Worm (Caenorhabditis elegans): ENCODE data around the gene cdh-4.

Gene cdh-4

DNA sequence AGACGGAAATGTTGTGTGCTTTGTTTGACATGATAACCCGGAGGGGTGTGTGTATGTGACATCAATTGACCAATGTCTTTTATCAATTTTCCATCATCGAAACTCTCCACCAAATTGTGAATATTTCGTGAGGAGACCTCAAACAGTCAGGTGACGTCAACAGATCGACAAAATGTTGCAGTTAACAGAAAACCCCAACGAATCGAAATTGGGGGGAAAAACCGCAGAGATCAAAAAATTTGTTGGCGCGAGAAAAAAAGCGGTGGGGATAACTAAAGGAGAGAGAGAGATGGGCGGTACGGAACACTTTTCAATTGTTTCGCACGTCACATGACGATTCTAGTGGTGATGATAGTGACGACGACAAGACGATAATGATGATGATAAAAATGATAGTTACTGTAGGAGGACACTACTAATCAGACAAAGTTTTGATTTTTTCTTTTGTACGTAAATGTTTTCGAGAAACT, 25.6 kb upstream of the cdh-4 start:
- TF ChIP-seq flt-1 (GFP tag; IDR thresholded peaks at IDR 0.05), result no peak

DNA sequence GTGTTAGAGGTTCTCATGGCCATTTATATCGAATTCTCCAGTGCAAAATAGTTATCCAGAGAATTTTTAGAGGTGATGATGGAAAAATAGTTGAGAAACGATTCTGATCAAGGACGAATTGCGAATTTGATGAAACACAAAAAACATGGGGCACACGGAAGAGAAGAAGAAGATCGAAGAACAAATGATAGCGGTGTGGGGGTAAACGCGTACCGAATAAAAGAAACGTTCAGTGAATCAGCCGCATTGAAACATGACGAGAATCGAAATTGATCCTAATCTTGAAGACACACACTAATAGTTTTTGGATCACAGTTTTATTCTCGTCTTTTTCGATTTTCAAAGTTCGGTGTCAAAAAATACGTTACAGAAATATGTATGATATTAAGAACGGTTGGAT, 24.9 kb upstream of the cdh-4 start:
- TF ChIP-seq ceh-13 (GFP tag; optimal IDR thresholded peaks at IDR 0.05) (no peak), scrt-1 (GFP tag; IDR thresholded peaks at IDR 0.05) (no peak), hnd-1 (tag; optimal IDR thresholded peaks at IDR 0.05) (no peak), pes-1 (GFP tag; IDR thresholded peaks at IDR 0.05) (no peak), hmbx-1 (tag; optimal IDR thresholded peaks at IDR 0.05) (no peak), tbx-37 (GFP tag; conservative IDR thresholded peaks at IDR 0.05) (no peak), ama-1 (optimal IDR thresholded peaks at IDR 0.05) (no peak), sea-1 (GFP tag; conservative IDR thresholded peaks at IDR 0.05) (no peak), flt-1 (GFP tag; IDR thresholded peaks at IDR 0.05) (no peak), tra-4 (tag; optimal IDR thresholded peaks at IDR 0.05) (no peak), aly-1 (tag; optimal IDR thresholded peaks at IDR 0.05) (no peak), F13C5.2 (tag; optimal IDR thresholded peaks at IDR 0.05) (no peak), hmg-4 (GFP tag; optimal IDR thresholded peaks at IDR 0.05) (no peak), B0310.2 (tag; optimal IDR thresholded peaks at IDR 0.05) (no peak), tbx-11 (GFP tag; IDR thresholded peaks at IDR 0.05) (no peak), ets-7 (tag; optimal IDR thresholded peaks at IDR 0.05) (no peak), ceh-36 (tag; optimal IDR thresholded peaks at IDR 0.05) (no peak)

DNA sequence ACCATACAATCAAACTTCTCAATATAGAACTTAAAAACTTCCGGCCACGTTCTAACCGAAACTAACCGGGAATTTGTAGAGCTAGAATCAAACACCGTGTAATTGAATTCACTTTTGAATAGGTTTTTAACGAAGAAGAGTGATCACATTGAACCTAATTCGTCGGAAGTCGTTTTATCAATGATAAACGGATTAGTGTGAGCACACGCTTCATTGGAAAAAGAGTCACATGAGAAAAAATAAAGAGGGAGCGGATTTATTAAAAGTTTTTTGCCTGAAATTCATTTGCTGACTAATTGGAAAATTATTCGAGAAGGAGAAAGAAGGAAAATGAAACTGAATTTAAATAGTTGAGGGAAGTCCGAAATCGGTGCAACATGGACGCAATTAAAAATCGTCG, 24.5 kb upstream of the cdh-4 start:
- TF ChIP-seq tbx-37 (GFP tag; conservative IDR thresholded peaks at IDR 0.05) (no peak), ceh-36 (tag; optimal IDR thresholded peaks at IDR 0.05) (no peak), F13C5.2 (tag; optimal IDR thresholded peaks at IDR 0.05) (no peak), tbx-11 (GFP tag; IDR thresholded peaks at IDR 0.05) (no peak)

DNA sequence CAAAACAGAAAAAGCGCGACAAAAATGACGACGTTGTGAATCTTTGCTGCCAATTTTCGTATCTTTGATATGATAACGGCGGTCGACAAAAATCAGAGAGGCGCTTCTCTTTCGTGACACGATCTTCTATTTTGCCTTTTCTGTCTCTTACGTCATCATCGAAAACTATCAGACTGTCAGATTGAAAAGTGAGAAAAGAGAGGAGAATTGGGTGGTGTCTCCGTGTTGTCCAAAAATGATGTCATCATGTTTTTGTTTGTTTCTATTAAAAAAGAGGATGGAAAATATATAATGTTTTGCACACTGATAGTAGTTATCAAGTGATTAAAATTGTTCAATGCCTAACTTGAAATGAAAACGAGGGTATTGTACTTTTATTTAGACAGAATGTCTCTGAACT, 24.1 kb upstream of the cdh-4 start:
- TF ChIP-seq flt-1 (GFP tag; IDR thresholded peaks at IDR 0.05) (no peak), tbx-11 (GFP tag; IDR thresholded peaks at IDR 0.05) (no peak), ceh-36 (tag; optimal IDR thresholded peaks at IDR 0.05) (no peak), scrt-1 (GFP tag; IDR thresholded peaks at IDR 0.05) (no peak), B0310.2 (tag; optimal IDR thresholded peaks at IDR 0.05) (no peak), F13C5.2 (tag; optimal IDR thresholded peaks at IDR 0.05) (no peak), hnd-1 (tag; optimal IDR thresholded peaks at IDR 0.05) (no peak), aly-1 (tag; optimal IDR thresholded peaks at IDR 0.05) (no peak), hmbx-1 (tag; optimal IDR thresholded peaks at IDR 0.05) (no peak), tra-4 (tag; optimal IDR thresholded peaks at IDR 0.05) (no peak), pes-1 (GFP tag; IDR thresholded peaks at IDR 0.05) (no peak), hmg-4 (GFP tag; optimal IDR thresholded peaks at IDR 0.05) (no peak), tbx-37 (GFP tag; conservative IDR thresholded peaks at IDR 0.05) (no peak), ets-7 (tag; optimal IDR thresholded peaks at IDR 0.05) (no peak), ceh-13 (GFP tag; optimal IDR thresholded peaks at IDR 0.05) (no peak), sea-1 (GFP tag; conservative IDR thresholded peaks at IDR 0.05) (no peak), ama-1 (optimal IDR thresholded peaks at IDR 0.05) (no peak)

DNA sequence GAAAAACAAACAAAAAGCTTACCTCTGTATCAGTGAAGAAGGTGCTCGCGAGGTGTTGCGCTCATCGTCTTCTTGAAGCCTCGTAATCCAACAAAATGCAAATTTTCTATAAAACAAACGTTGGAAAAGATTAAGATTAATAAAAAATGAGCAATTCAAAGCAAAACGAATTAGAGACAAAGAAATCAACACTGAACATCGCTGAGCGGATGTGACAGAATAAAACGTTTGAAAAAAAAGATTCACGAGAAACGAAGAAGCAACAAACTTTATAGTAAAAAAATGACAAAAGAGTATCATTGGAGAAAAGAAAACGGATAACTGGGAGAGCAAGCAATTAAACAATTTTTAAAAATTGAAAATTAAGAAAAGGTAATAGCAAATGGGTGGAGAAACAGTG, 21.2 kb upstream of the cdh-4 start, which contains the start of the genes C07G2.5 and atf-7:
Gene C07G2.5, minus strand, starts transcription at position 101 of the 400 bp plus-strand sequence.
Gene atf-7, minus strand, starts transcription at position 108 of the 400 bp plus-strand sequence.
- TF ChIP-seq tra-4 (tag; optimal IDR thresholded peaks at IDR 0.05), result no peak
- no peak for TF ChIP-seq ceh-36 (tag; optimal IDR thresholded peaks at IDR 0.05)
- TF ChIP-seq flt-1 (GFP tag; IDR thresholded peaks at IDR 0.05), result no peak
- TF ChIP-seq ets-7 (tag; optimal IDR thresholded peaks at IDR 0.05), result no peak
- no peak for TF ChIP-seq tbx-11 (GFP tag; IDR thresholded peaks at IDR 0.05)
- TF ChIP-seq hmg-4 (GFP tag; optimal IDR thresholded peaks at IDR 0.05), result no peak
- TF ChIP-seq hmbx-1 (tag; optimal IDR thresholded peaks at IDR 0.05), result no peak
- no peak for TF ChIP-seq aly-1 (tag; optimal IDR thresholded peaks at IDR 0.05)
- no peak for TF ChIP-seq F13C5.2 (tag; optimal IDR thresholded peaks at IDR 0.05)
- TF ChIP-seq scrt-1 (GFP tag; IDR thresholded peaks at IDR 0.05), result no peak
- TF ChIP-seq ceh-13 (GFP tag; optimal IDR thresholded peaks at IDR 0.05), result no peak
- TF ChIP-seq sea-1 (GFP tag; conservative IDR thresholded peaks at IDR 0.05), result no peak
- TF ChIP-seq tbx-37 (GFP tag; conservative IDR thresholded peaks at IDR 0.05), result no peak
- TF ChIP-seq B0310.2 (tag; optimal IDR thresholded peaks at IDR 0.05), result no peak
- TF ChIP-seq pes-1 (GFP tag; IDR thresholded peaks at IDR 0.05), result no peak
- TF ChIP-seq hnd-1 (tag; optimal IDR thresholded peaks at IDR 0.05), result no peak
- no peak for TF ChIP-seq ama-1 (optimal IDR thresholded peaks at IDR 0.05)

DNA sequence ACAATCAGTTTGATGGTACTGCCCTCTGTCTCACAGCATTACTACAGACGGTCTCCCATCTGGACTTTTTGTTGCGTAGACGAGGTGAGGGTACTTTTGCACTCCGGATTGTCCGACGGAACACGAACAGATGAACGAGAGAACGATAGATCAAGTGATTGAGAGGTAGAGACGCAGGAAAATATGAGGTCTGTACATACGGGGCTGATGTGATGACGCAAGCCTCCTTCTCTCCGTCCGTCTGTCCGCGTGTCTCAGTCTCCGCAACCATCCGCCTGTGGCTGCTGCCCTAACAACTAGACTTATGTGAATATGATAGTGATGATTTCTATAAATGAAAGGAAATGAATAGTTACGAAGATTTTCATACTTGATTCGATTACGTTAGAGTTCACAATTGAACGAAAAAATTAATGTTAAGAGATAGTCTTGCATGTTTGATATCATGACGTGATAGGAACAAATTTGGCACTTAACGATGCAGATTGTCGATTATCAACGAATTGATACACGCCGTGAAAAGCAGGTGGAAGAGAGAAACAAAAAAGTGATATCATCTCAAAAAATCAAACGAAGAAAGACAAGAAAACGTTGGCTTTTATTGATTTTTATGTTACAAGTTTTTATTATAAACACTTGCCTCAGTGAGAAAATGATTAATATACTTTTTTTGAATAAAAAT, 17.5 kb upstream of the cdh-4 start:
- TF ChIP-seq aly-1 (tag; optimal IDR thresholded peaks at IDR 0.05) (no peak), scrt-1 (GFP tag; IDR thresholded peaks at IDR 0.05) (no peak), hnd-1 (tag; optimal IDR thresholded peaks at IDR 0.05) (no peak), ama-1 (optimal IDR thresholded peaks at IDR 0.05) (no peak), tbx-11 (GFP tag; IDR thresholded peaks at IDR 0.05) (no peak), B0310.2 (tag; optimal IDR thresholded peaks at IDR 0.05) (peak; percentile 39), tbx-37 (GFP tag; conservative IDR thresholded peaks at IDR 0.05) (no peak), hmg-4 (GFP tag; optimal IDR thresholded peaks at IDR 0.05) (peak; percentile 60), ceh-13 (GFP tag; optimal IDR thresholded peaks at IDR 0.05) (no peak)

DNA sequence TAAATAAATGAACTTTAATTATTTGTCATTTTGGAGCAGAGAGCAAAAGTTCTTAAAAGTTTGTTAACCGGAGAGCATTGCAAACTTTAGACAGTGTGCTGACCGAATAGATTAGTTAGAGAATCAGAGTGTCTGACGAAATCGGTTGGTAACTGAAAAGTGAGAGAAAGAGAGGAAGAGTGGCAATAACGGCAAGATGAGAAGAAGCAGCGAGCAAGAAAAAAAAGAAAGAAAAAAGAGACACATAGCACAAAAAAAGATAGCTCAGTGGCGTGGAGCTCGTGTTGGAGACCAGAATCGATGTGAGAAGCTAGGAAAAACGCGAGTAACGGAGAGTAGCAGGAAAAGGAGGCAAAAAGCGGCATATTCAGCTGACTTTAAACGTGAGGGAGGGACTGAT, 15.8 kb upstream of the cdh-4 start:
- TF ChIP-seq F13C5.2 (tag; optimal IDR thresholded peaks at IDR 0.05) (no peak), ets-7 (tag; optimal IDR thresholded peaks at IDR 0.05) (no peak), hmg-4 (GFP tag; optimal IDR thresholded peaks at IDR 0.05) (no peak), ceh-13 (GFP tag; optimal IDR thresholded peaks at IDR 0.05) (no peak), scrt-1 (GFP tag; IDR thresholded peaks at IDR 0.05) (no peak), tbx-11 (GFP tag; IDR thresholded peaks at IDR 0.05) (no peak), aly-1 (tag; optimal IDR thresholded peaks at IDR 0.05) (no peak), pes-1 (GFP tag; IDR thresholded peaks at IDR 0.05) (no peak), hmbx-1 (tag; optimal IDR thresholded peaks at IDR 0.05) (no peak), flt-1 (GFP tag; IDR thresholded peaks at IDR 0.05) (no peak), hnd-1 (tag; optimal IDR thresholded peaks at IDR 0.05) (no peak), sea-1 (GFP tag; conservative IDR thresholded peaks at IDR 0.05) (no peak), tbx-37 (GFP tag; conservative IDR thresholded peaks at IDR 0.05) (no peak), B0310.2 (tag; optimal IDR thresholded peaks at IDR 0.05) (no peak), ceh-36 (tag; optimal IDR thresholded peaks at IDR 0.05) (no peak), ama-1 (optimal IDR thresholded peaks at IDR 0.05) (no peak)
